Fruit fly (Drosophila melanogaster) whole organism: ENCODE data around the gene BobA.

Source experiments
- CG8478 ChIP-seq: fragments of >200 bp; optimal IDR thresholded peaks from 2 replicates; lab custom pipeline; 2018; ENCODE audit warnings: inconsistent platforms
- Dll ChIP-seq: fragments of >200 bp; optimal IDR thresholded peaks from 2 replicates; lab custom pipeline; 2017
- EcR ChIP-seq, 2 experiments: fragments of >200 bp; optimal IDR thresholded peaks; 2 replicates each; lab custom pipeline; 2017; ENCODE audit warnings: missing biosample characterization in 2 of 2, missing genetic modification characterization in 2 of 2, missing genetic modification reagents in 2 of 2
- pan ChIP-seq: fragments of >200 bp; optimal IDR thresholded peaks from 2 replicates; lab custom pipeline; 2017
- psq ChIP-seq: fragments of >200 bp; optimal IDR thresholded peaks from 2 replicates; lab custom pipeline; 2017
- usp ChIP-seq: fragments of >200 bp; optimal IDR thresholded peaks from 2 replicates; lab custom pipeline; 2017; ENCODE audit warnings: missing biosample characterization, missing genetic modification characterization, mixed read lengths

BobA gene

DNA sequence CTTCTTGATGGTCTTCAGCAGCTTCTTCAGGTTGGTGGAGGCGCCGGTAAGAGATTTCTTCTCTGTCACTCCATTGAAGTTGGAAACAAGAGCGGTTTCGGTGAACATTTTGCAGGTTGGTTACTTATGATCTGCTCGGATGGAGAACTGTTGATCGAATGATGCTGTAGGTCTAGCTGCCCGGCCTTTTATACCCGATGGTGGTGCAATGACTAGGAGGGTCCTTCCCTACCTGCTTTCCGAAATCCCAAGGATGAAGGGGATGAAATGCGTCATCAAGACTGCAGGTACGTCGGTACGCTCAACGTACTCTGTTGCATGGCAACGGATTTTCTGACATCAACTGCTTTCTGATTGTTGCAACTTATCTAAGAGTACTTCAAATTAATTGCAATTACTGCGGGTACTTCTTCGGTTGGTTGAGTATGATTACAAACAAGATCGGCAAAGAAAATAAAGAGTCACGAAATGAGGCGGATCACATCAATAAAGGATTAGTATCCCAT, at the start of gene BobA:
Gene BobA (minus strand): TSS at position 165 of the 506 bp plus-strand sequence.
- no peak for TF ChIP-seq usp (GFP tag; lab: Kevin White, UChicago)
- TF ChIP-seq Dll (lab: Kevin White, UChicago): no peak
- TF ChIP-seq psq (lab: Kevin White, UChicago): no peak
- no peak for TF ChIP-seq pan (lab: Kevin White, UChicago)
- TF ChIP-seq EcR (GFP tag; optimal IDR thresholded peaks at IDR 0.05; lab: Kevin White, UChicago): no peak
- no peak for TF ChIP-seq CG8478 (lab: Kevin White, UChicago)

DNA sequence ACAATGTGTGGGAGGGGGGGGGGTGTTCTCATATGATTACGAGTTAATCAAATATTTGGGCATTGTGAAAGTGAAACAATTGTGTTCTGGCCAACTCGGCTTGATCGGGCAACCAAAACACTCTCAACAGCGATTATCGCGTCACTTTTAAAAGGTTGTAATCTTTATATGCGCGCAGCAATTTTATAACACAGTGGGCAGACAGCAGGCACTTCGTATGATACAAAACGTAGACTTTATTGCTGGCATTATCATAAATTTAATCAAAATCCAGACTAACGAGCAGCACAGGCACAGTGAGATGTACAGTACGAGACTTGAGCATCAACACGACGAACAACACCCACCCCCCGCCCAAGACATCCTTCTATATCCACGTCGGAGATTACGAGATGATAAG, 46.9 kb upstream of the BobA start:
- TF ChIP-seq Dll (lab: Kevin White, UChicago): no peak
- TF ChIP-seq CG8478 (lab: Kevin White, UChicago): no peak
- TF ChIP-seq psq (lab: Kevin White, UChicago): no peak
- no peak for TF ChIP-seq EcR (GFP tag; optimal IDR thresholded peaks at IDR 0.05; lab: Kevin White, UChicago)
- no peak for TF ChIP-seq pan (lab: Kevin White, UChicago)
- no peak for TF ChIP-seq usp (GFP tag; lab: Kevin White, UChicago)

- no peak for TF ChIP-seq Dll (lab: Kevin White, UChicago)
- TF ChIP-seq psq (lab: Kevin White, UChicago): no peak
- no peak for TF ChIP-seq EcR (GFP tag; optimal IDR thresholded peaks at IDR 0.05; lab: Kevin White, UChicago)
- TF ChIP-seq CG8478 (lab: Kevin White, UChicago): no peak
- TF ChIP-seq pan (lab: Kevin White, UChicago): no peak
- TF ChIP-seq usp (GFP tag; lab: Kevin White, UChicago): no peak
Measured at dm6 chr3L:14992025-14992424, 46.1 kb upstream of the BobA start, which contains the start of gene Zip71B. TSS of gene Zip71B (plus strand) at chr3L:14992289.

- TF ChIP-seq CG8478 (lab: Kevin White, UChicago): no peak
- no peak for TF ChIP-seq Dll (lab: Kevin White, UChicago)
- no peak for TF ChIP-seq EcR (GFP tag; optimal IDR thresholded peaks at IDR 0.05; lab: Kevin White, UChicago)
- no peak for TF ChIP-seq psq (lab: Kevin White, UChicago)
- TF ChIP-seq pan (lab: Kevin White, UChicago): no peak
- no peak for TF ChIP-seq usp (GFP tag; lab: Kevin White, UChicago)
Measured at dm6 chr3L:14989879-14990278, 44.0 kb upstream of the BobA start.

dm6 chr3L:14988231-14988630, 42.3 kb upstream of the BobA start:
- TF ChIP-seq psq (lab: Kevin White, UChicago) (no peak), EcR (GFP tag; optimal IDR thresholded peaks at IDR 0.05; lab: Kevin White, UChicago) (no peak), usp (GFP tag; lab: Kevin White, UChicago) (no peak), pan (lab: Kevin White, UChicago) (no peak), CG8478 (lab: Kevin White, UChicago) (no peak)

dm6 chr3L:14986984-14987896, 41.3 kb upstream of the BobA start:
- TF ChIP-seq EcR (GFP tag; optimal IDR thresholded peaks at IDR 0.05; lab: Kevin White, UChicago) (peak in 1 of 2 experiments; percentile 55), psq (lab: Kevin White, UChicago) (no peak)

dm6 chr3L:14986340-14986916, 40.5 kb upstream of the BobA start:
- TF ChIP-seq psq (lab: Kevin White, UChicago) (no peak), EcR (GFP tag; optimal IDR thresholded peaks at IDR 0.05; lab: Kevin White, UChicago) (no peak), CG8478 (lab: Kevin White, UChicago) (no peak), pan (lab: Kevin White, UChicago) (no peak), usp (GFP tag; lab: Kevin White, UChicago) (no peak), Dll (lab: Kevin White, UChicago) (no peak)

- TF ChIP-seq EcR (GFP tag; optimal IDR thresholded peaks at IDR 0.05; lab: Kevin White, UChicago): no peak
- no peak for TF ChIP-seq usp (GFP tag; lab: Kevin White, UChicago)
- TF ChIP-seq CG8478 (lab: Kevin White, UChicago): no peak
Measured at dm6 chr3L:14984521-14985150, 38.7 kb upstream of the BobA start, which contains the start of gene mnd. TSS of gene mnd (plus strand) at chr3L:14985100.

DNA sequence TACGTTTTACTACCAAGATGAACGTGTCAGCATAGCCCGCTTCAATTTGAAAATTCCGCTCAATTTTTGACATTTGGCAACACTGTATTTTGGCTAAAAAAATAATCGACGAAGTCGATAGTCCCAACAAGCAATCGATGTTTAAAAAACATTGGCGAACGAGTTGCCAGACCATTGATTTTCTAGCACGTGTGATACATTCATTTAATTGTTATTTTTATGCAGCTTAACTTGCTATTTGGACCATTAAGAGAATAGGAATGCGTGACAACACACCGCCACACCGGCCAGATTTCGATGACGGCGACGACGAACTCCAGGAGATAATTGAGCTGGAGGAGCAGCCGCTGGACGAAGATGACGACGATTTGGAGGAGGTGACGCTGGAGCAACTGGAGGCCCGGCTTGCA, 36.8 kb upstream of the BobA start, which contains the start of gene CG5114:
Gene CG5114 (plus strand): TSS at position 161 of the 410 bp plus-strand sequence.
- TF ChIP-seq psq (lab: Kevin White, UChicago) (no peak), CG8478 (lab: Kevin White, UChicago) (no peak), EcR (GFP tag; optimal IDR thresholded peaks at IDR 0.05; lab: Kevin White, UChicago) (no peak)

- no peak for TF ChIP-seq psq (lab: Kevin White, UChicago)
- no peak for TF ChIP-seq EcR (GFP tag; optimal IDR thresholded peaks at IDR 0.05; lab: Kevin White, UChicago)
- no peak for TF ChIP-seq CG8478 (lab: Kevin White, UChicago)
- no peak for TF ChIP-seq usp (GFP tag; lab: Kevin White, UChicago)
- no peak for TF ChIP-seq Dll (lab: Kevin White, UChicago)
- TF ChIP-seq pan (lab: Kevin White, UChicago): no peak
Measured at dm6 chr3L:14980038-14980437, 34.1 kb upstream of the BobA start.

dm6 chr3L:14979332-14979731, 33.4 kb upstream of the BobA start, which contains the start of gene CG3349:
TSS of gene CG3349 (plus strand) at chr3L:14979620.
- TF ChIP-seq psq (lab: Kevin White, UChicago) (no peak), usp (GFP tag; lab: Kevin White, UChicago) (no peak), Dll (lab: Kevin White, UChicago) (no peak), pan (lab: Kevin White, UChicago) (no peak), EcR (GFP tag; optimal IDR thresholded peaks at IDR 0.05; lab: Kevin White, UChicago) (no peak), CG8478 (lab: Kevin White, UChicago) (no peak)
